Worm (Caenorhabditis elegans): ENCODE data around the gene mdt-11.
A peak's percentile ranks its signal among the peaks of the same experiment; 100 is the strongest.
"Not testable (repeated sequence)": the region's sequence is repeated elsewhere in the genome, so short reads cannot be mapped to it uniquely, and the experiment has no call there.

mdt-11 gene

DNA sequence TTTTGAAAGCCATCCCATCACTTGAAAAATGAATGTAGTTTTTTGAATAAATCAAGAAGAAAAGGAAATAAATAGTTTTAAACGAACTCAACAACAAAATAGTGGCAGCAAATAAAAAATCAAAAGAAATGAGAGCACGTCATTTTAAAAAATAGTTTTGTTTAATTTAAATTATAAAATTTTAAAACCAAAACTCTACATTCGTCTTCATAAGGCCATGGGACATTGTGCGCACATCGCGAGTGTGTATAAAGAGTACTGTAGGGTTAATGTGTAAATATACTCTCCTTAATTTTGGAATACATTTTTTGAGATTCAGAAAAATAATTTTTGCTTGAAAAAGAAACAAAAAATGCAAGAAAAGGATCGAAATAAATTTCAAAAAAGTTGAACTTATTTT lies 30.9 kb downstream of the mdt-11 start, which contains the start of gene C45G9.15:
C45G9.15 (minus strand) TSS at position 101 of the 400 bp plus-strand sequence.
- no peak for TF ChIP-seq nhr-2 (tag; optimal IDR thresholded peaks at IDR 0.05)
- no peak for TF ChIP-seq snpc-4 (tag; optimal IDR thresholded peaks at IDR 0.05)
- no peak for TF ChIP-seq unc-120 (tag; optimal IDR thresholded peaks at IDR 0.05; ENCODE audit: poor library complexity, severe bottlenecking)
- no peak for TF ChIP-seq unc-39 (tag; optimal IDR thresholded peaks at IDR 0.05)
- TF ChIP-seq elt-3 (tag; optimal IDR thresholded peaks at IDR 0.05): no peak
- TF ChIP-seq mab-5 (tag; optimal IDR thresholded peaks at IDR 0.05): no peak

- TF ChIP-seq ham-2 (GFP tag; optimal IDR thresholded peaks at IDR 0.05): no peak
- TF ChIP-seq hlh-1 (tag; optimal IDR thresholded peaks at IDR 0.05): no peak
- no peak for TF ChIP-seq blmp-1 (tag; optimal IDR thresholded peaks at IDR 0.05)
- no peak for TF ChIP-seq sem-2 (GFP tag; optimal IDR thresholded peaks at IDR 0.05)
- no peak for TF ChIP-seq unc-62 (GFP tag; optimal IDR thresholded peaks at IDR 0.05)
- TF ChIP-seq ces-1 (GFP tag; optimal IDR thresholded peaks at IDR 0.05): no peak
- TF ChIP-seq nhr-28 (tag; optimal IDR thresholded peaks at IDR 0.05): no peak
- TF ChIP-seq mep-1 (tag; optimal IDR thresholded peaks at IDR 0.05): no peak
- no peak for TF ChIP-seq pha-4 (tag; optimal IDR thresholded peaks at IDR 0.05)
Measured at ce11 chrIII:5053541-5053940, 32.5 kb downstream of the mdt-11 start, which contains the start of gene C45G9.8. TSS of gene C45G9.8 (minus strand) at chrIII:5053641.

DNA sequence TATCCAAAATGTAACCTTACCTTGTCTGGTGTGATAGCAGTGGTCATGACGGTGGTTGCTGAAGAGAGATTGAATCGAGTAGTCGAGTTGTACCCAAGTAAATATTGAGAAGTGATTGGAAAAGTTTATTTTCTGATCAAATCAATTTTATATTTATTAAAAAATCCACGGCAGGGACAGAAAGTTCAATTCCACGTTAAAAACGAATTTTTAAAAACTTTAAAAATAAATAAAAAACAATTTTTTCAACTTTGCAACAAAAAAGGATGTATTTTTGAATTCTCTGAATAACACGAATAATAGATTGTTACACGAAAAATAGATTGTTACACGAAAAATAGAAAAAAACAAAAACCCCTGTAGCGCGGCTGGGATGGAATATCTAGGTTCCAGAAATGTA lies 34.7 kb downstream of the mdt-11 start, which contains the start of gene C45G9.9:
C45G9.9 (minus strand) TSS at position 101 of the 400 bp plus-strand sequence.
- not testable (repeated sequence) for TF ChIP-seq ztf-11, nhr-12, snpc-4 (tag; optimal IDR thresholded peaks at IDR 0.05)

- TF ChIP-seq ham-2 (GFP tag; optimal IDR thresholded peaks at IDR 0.05) (no peak), elt-3 (tag; optimal IDR thresholded peaks at IDR 0.05) (no peak), nhr-237 (tag; optimal IDR thresholded peaks at IDR 0.05) (no peak), unc-62 (GFP tag; optimal IDR thresholded peaks at IDR 0.05) (no peak), drap-1 (GFP tag; optimal IDR thresholded peaks at IDR 0.05) (no peak), unc-120 (tag; optimal IDR thresholded peaks at IDR 0.05; ENCODE audit: poor library complexity, severe bottlenecking) (no peak), nhr-28 (tag; optimal IDR thresholded peaks at IDR 0.05) (no peak)
Measured at ce11 chrIII:5061798-5062197, 40.8 kb downstream of the mdt-11 start, which contains the start of gene C45G9.10. TSS of gene C45G9.10 (minus strand) at chrIII:5061898.

- not testable (repeated sequence) for TF ChIP-seq ceh-43 (GFP tag; optimal IDR thresholded peaks at IDR 0.05); nhr-76 (tag; optimal IDR thresholded peaks at IDR 0.05); nhr-12 (tag; optimal IDR thresholded peaks at IDR 0.05)
Measured at ce11 chrIII:5062406-5062805, 41.4 kb downstream of the mdt-11 start, which contains the start of gene C45G9.4. TSS of gene C45G9.4 (plus strand) at chrIII:5062706.

ce11 chrIII:5068675-5069233 lies 47.7 kb downstream of the mdt-11 start, which contains the start of the genes C45G9.11 and C45G9.2:
TSS of gene C45G9.11 (minus strand) at chrIII:5068725.
TSS of gene C45G9.2 (plus strand) at chrIII:5069066.
- peak; percentile 82 for TF ChIP-seq ces-1 (GFP tag; optimal IDR thresholded peaks at IDR 0.05)
- TF ChIP-seq mep-1 (tag; optimal IDR thresholded peaks at IDR 0.05): peak; percentile 59
- TF ChIP-seq pha-4 (tag; optimal IDR thresholded peaks at IDR 0.05): no peak
- TF ChIP-seq elt-1 (tag; optimal IDR thresholded peaks at IDR 0.05; ENCODE audit: borderline replicate concordance, insufficient read depth): no peak
- TF ChIP-seq unc-120 (tag; optimal IDR thresholded peaks at IDR 0.05; ENCODE audit: poor library complexity, severe bottlenecking): no peak
- TF ChIP-seq hlh-1 (tag; optimal IDR thresholded peaks at IDR 0.05): peak; percentile 16
- TF ChIP-seq ceh-83 (GFP tag; optimal IDR thresholded peaks at IDR 0.05): peak; percentile 36
- peak; percentile 39 for TF ChIP-seq lin-32 (GFP tag; optimal IDR thresholded peaks at IDR 0.05)

ce11 chrIII:5071509-5071908 lies 50.5 kb downstream of the mdt-11 start, which contains the start of gene C45G9.12:
TSS of gene C45G9.12 (minus strand) at chrIII:5071609.
- TF ChIP-seq pha-4 (tag; optimal IDR thresholded peaks at IDR 0.05): no peak
- no peak for TF ChIP-seq ces-1 (GFP tag; optimal IDR thresholded peaks at IDR 0.05)
- TF ChIP-seq M03D4.4 (tag; optimal IDR thresholded peaks at IDR 0.05): no peak
- no peak for TF ChIP-seq mab-5 (tag; optimal IDR thresholded peaks at IDR 0.05)
- no peak for TF ChIP-seq flh-1 (GFP tag; optimal IDR thresholded peaks at IDR 0.05)
- no peak for TF ChIP-seq hlh-1 (tag; optimal IDR thresholded peaks at IDR 0.05)
- TF ChIP-seq cnd-1 (tag; optimal IDR thresholded peaks at IDR 0.05): no peak
- no peak for TF ChIP-seq lin-32 (GFP tag; optimal IDR thresholded peaks at IDR 0.05)
- TF ChIP-seq mep-1 (tag; optimal IDR thresholded peaks at IDR 0.05): no peak
- TF ChIP-seq nhr-12 (tag; optimal IDR thresholded peaks at IDR 0.05): no peak
- TF ChIP-seq ceh-43 (GFP tag; optimal IDR thresholded peaks at IDR 0.05): no peak
- no peak for TF ChIP-seq unc-120 (tag; optimal IDR thresholded peaks at IDR 0.05; ENCODE audit: poor library complexity, severe bottlenecking)
- no peak for TF ChIP-seq unc-39 (tag; optimal IDR thresholded peaks at IDR 0.05)
- TF ChIP-seq nhr-237 (tag; optimal IDR thresholded peaks at IDR 0.05): no peak
- TF ChIP-seq elt-1 (tag; optimal IDR thresholded peaks at IDR 0.05; ENCODE audit: borderline replicate concordance, insufficient read depth): no peak
- TF ChIP-seq bed-3 (GFP tag; optimal IDR thresholded peaks at IDR 0.05): no peak
- no peak for TF ChIP-seq lsy-2 (tag; optimal IDR thresholded peaks at IDR 0.05)
- no peak for TF ChIP-seq lin-13 (tag; optimal IDR thresholded peaks at IDR 0.05)
- no peak for TF ChIP-seq blmp-1 (tag; optimal IDR thresholded peaks at IDR 0.05)

All from whole organism, mixed stage, embryonic.